Worm (Caenorhabditis elegans): Measurements from ENCODE around the gene C09E9.1.

- TF ChIP-seq ttx-3 (tag; optimal IDR thresholded peaks at IDR 0.05) (no peak), che-1 (tag; optimal IDR thresholded peaks at IDR 0.05) (no peak), ceh-24 (tag; optimal IDR thresholded peaks at IDR 0.05) (no peak), madf-2 (tag; optimal IDR thresholded peaks at IDR 0.05) (no peak), pat-9 (tag; optimal IDR thresholded peaks at IDR 0.05) (no peak), lin-11 (tag; optimal IDR thresholded peaks at IDR 0.05) (no peak), ama-1 (optimal IDR thresholded peaks at IDR 0.05) (no peak), unc-86 (tag; optimal IDR thresholded peaks at IDR 0.05) (no peak), F13H6.1 (tag; optimal IDR thresholded peaks at IDR 0.05) (no peak), elt-2 (tag; optimal IDR thresholded peaks at IDR 0.05) (no peak), ztf-16 (tag; optimal IDR thresholded peaks at IDR 0.05) (no peak), Y22D7AL.16 (tag; optimal IDR thresholded peaks at IDR 0.05) (no peak)
Observed at ce11 chrIV:1225596-1226232, 49.0 kb upstream of the C09E9.1 start, which contains the start of gene W09G12.8.
